Worm (Caenorhabditis elegans) whole organism, L2 larva: ENCODE data around the gene C25G6.3.

Experiments used
- C34F6.9 ChIP-seq: fragments of 150-350 bp; optimal IDR thresholded peaks from 2 replicates; lab custom pipeline; 2014; ENCODE audit warnings: missing biosample characterization, missing genetic modification characterization
- F13H6.1 ChIP-seq: sonication (generic microtip); optimal IDR thresholded peaks from 2 replicates; lab custom pipeline; 2016; ENCODE audit warnings: missing genetic modification characterization, missing compliant biosample characterization
- R02D3.7 ChIP-seq: fragments of 150-350 bp; optimal IDR thresholded peaks from 2 replicates; lab custom pipeline; 2014; ENCODE audit warnings: missing biosample characterization, missing genetic modification characterization
- ZK546.5 ChIP-seq: sonication (generic microtip); optimal IDR thresholded peaks from 2 replicates; lab custom pipeline; 2017; ENCODE audit warnings: missing biosample characterization, missing genetic modification characterization
- alr-1 ChIP-seq: fragments of 150-350 bp; optimal IDR thresholded peaks from 2 replicates; lab custom pipeline; 2014; ENCODE audit warnings: missing biosample characterization, missing genetic modification characterization
- aly-2 ChIP-seq: fragments of 150-350 bp; optimal IDR thresholded peaks from 2 replicates; lab custom pipeline; 2014; ENCODE audit warnings: missing biosample characterization, missing genetic modification characterization
- ama-1 ChIP-seq: fragments of 150-350 bp; optimal IDR thresholded peaks from 2 replicates; lab custom pipeline; 2018; ENCODE audit warnings: inconsistent platforms
- blmp-1 ChIP-seq: sonication (generic microtip); optimal IDR thresholded peaks from 2 replicates; lab custom pipeline; 2017; ENCODE audit warnings: missing genetic modification characterization, mild to moderate bottlenecking, missing compliant biosample characterization, antibody characterized with exemption, moderate library complexity; ENCODE audit not compliant: insufficient read depth
- ceh-16 ChIP-seq: fragments of 150-350 bp; optimal IDR thresholded peaks from 2 replicates; lab custom pipeline; 2014; ENCODE audit warnings: missing biosample characterization, missing genetic modification characterization
- ceh-82 ChIP-seq: fragments of 150-350 bp; optimal IDR thresholded peaks from 2 replicates; lab custom pipeline; 2014; ENCODE audit warnings: missing biosample characterization, missing genetic modification characterization
- crh-2 ChIP-seq: sonication (generic microtip); optimal IDR thresholded peaks from 2 replicates; lab custom pipeline; 2017; ENCODE audit warnings: missing biosample characterization, missing genetic modification characterization
- dmd-4 ChIP-seq: sonication (generic microtip); optimal IDR thresholded peaks from 2 replicates; lab custom pipeline; 2017; ENCODE audit warnings: missing biosample characterization, missing genetic modification characterization
- egl-27 ChIP-seq: sonication (generic microtip); optimal IDR thresholded peaks from 3 replicates; lab custom pipeline; 2017; ENCODE audit warnings: missing biosample characterization, missing genetic modification reagents, missing genetic modification characterization
- elt-1 ChIP-seq: fragments of 150-350 bp; optimal IDR thresholded peaks from 2 replicates; lab custom pipeline; 2014; ENCODE audit warnings: missing biosample characterization, missing genetic modification characterization
- fos-1 ChIP-seq: fragments of 150-350 bp; optimal IDR thresholded peaks from 2 replicates; lab custom pipeline; 2014; ENCODE audit warnings: missing biosample characterization, missing genetic modification characterization
- gmeb-1 ChIP-seq: fragments of 150-350 bp; optimal IDR thresholded peaks from 2 replicates; lab custom pipeline; 2014; ENCODE audit warnings: missing biosample characterization, missing genetic modification characterization
- lin-11 ChIP-seq: fragments of 150-350 bp; sonication (generic microtip); optimal IDR thresholded peaks from 2 replicates; lab custom pipeline; 2014; ENCODE audit warnings: missing biosample characterization, missing genetic modification characterization, inconsistent platforms, mixed read lengths
- lin-13 ChIP-seq: fragments of 150-350 bp; optimal IDR thresholded peaks from 2 replicates; lab custom pipeline; 2014; ENCODE audit warnings: missing biosample characterization, missing genetic modification reagents, missing genetic modification characterization
- lin-39 ChIP-seq: fragments of 150-350 bp; optimal IDR thresholded peaks from 2 replicates; lab custom pipeline; 2014; ENCODE audit warnings: missing biosample characterization, missing genetic modification reagents, missing genetic modification characterization
- lsy-2 ChIP-seq, 2 experiments: fragments of 150-350 bp in 1 of 2; sonication (generic microtip) in 1 of 2; optimal IDR thresholded peaks; 2 replicates each; lab custom pipeline; 2014 to 2017; ENCODE audit warnings: missing biosample characterization in 2 of 2, missing genetic modification characterization in 2 of 2
- mab-5 ChIP-seq: fragments of 150-350 bp; optimal IDR thresholded peaks from 2 replicates; lab custom pipeline; 2014; ENCODE audit warnings: missing biosample characterization, missing genetic modification characterization
- mbf-1 ChIP-seq: sonication (generic microtip); optimal IDR thresholded peaks from 2 replicates; lab custom pipeline; 2017; ENCODE audit warnings: missing biosample characterization, missing genetic modification characterization
- mdl-1 ChIP-seq, 2 experiments: fragments of 150-350 bp in 1 of 2; sonication (generic microtip) in 1 of 2; optimal IDR thresholded peaks; 2 replicates each; lab custom pipeline; 2017; ENCODE audit warnings: missing biosample characterization in 2 of 2, missing genetic modification characterization in 2 of 2
- nhr-10 ChIP-seq: sonication (generic microtip); optimal IDR thresholded peaks from 2 replicates; lab custom pipeline; 2017; ENCODE audit warnings: missing biosample characterization, missing genetic modification characterization
- nhr-11 ChIP-seq: fragments of 150-350 bp; optimal IDR thresholded peaks from 2 replicates; lab custom pipeline; 2014; ENCODE audit warnings: missing biosample characterization, missing genetic modification characterization
- nhr-129 ChIP-seq: fragments of 150-350 bp; optimal IDR thresholded peaks from 2 replicates; lab custom pipeline; 2014; ENCODE audit warnings: missing biosample characterization, missing genetic modification characterization
- nhr-237 ChIP-seq: fragments of 150-350 bp; optimal IDR thresholded peaks from 2 replicates; lab custom pipeline; 2014; ENCODE audit warnings: missing biosample characterization, missing genetic modification characterization
- nhr-6 ChIP-seq: fragments of 150-350 bp; optimal IDR thresholded peaks from 2 replicates; lab custom pipeline; 2014; ENCODE audit warnings: missing biosample characterization, missing genetic modification characterization
- nhr-77 ChIP-seq: fragments of 150-350 bp; optimal IDR thresholded peaks from 2 replicates; lab custom pipeline; 2014; ENCODE audit warnings: missing biosample characterization, missing genetic modification characterization
- skn-1 ChIP-seq: sonication (generic microtip); optimal IDR thresholded peaks from 2 replicates; lab custom pipeline; 2017; ENCODE audit warnings: missing biosample characterization, missing genetic modification characterization
- sma-3 ChIP-seq: sonication (generic microtip); optimal IDR thresholded peaks from 2 replicates; lab custom pipeline; 2016; ENCODE audit warnings: missing genetic modification reagents, missing genetic modification characterization, missing compliant biosample characterization
- unc-39 ChIP-seq: fragments of 150-350 bp; optimal IDR thresholded peaks from 2 replicates; lab custom pipeline; 2014; ENCODE audit warnings: missing biosample characterization, missing genetic modification characterization
- unc-55 ChIP-seq: fragments of 150-350 bp; sonication (generic microtip); optimal IDR thresholded peaks from 3 replicates; lab custom pipeline; 2014; ENCODE audit warnings: missing biosample characterization, missing genetic modification reagents, missing genetic modification characterization
- unc-62 ChIP-seq: fragments of 150-350 bp; optimal IDR thresholded peaks from 2 replicates; lab custom pipeline; 2014; ENCODE audit warnings: missing biosample characterization, missing genetic modification reagents, missing genetic modification characterization
- zag-1 ChIP-seq: fragments of 150-350 bp; optimal IDR thresholded peaks from 2 replicates; lab custom pipeline; 2014; ENCODE audit warnings: missing biosample characterization, missing genetic modification characterization
- ztf-11 ChIP-seq: sonication (generic microtip); optimal IDR thresholded peaks from 2 replicates; lab custom pipeline; 2017; ENCODE audit warnings: missing biosample characterization, missing genetic modification characterization
- ztf-4 ChIP-seq: fragments of 150-350 bp; optimal IDR thresholded peaks from 2 replicates; lab custom pipeline; 2014; ENCODE audit warnings: missing biosample characterization, missing genetic modification characterization

Gene C25G6.3

DNA sequence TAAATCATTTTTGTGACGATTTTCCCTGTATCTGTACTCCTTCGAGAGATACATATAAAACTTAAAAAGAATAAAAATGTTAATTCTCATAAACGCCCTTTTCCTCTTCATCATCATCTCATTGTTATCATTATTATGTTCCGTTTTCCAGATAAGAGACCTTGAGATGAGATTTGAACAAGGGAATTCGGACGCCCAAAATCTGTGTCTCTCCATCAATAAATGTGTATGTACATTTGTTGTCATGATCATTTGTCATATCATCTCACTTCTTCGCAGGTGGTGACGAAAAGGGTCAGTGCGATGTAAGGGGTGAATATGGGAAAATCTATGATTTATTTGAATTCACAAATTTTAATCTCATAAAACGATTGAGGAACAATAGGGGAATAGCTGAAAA is 6.6 kb downstream of the C25G6.3 start:
- TF ChIP-seq unc-62 (GFP tag; lab: Kevin White, UChicago), result no peak
- TF ChIP-seq fos-1 (tag; lab: Kevin White, UChicago), result no peak
- no peak for TF ChIP-seq egl-27 (tag; lab: Kevin White, UChicago)
- no peak for TF ChIP-seq nhr-11 (tag; lab: Kevin White, UChicago)
- no peak for TF ChIP-seq ama-1 (lab: Kevin White, UChicago)

DNA sequence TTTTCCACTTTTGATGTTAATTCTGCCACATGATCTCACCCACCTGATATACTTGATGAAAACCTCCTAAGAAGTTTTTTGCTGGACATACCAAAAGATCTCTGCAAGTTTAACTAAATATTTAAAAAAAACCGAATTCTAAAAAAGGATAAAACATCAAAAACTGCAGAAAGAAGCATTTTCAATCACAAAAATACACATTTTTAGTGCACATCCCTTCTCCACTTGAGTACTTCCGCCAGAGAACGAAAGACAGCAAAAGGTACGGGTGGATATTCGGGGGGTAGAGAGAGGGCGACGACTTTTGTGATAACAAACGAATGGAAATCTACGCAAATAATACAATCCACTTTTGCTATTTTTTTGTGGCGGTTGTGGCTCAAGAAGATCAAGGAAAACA is 8.0 kb downstream of the C25G6.3 start, which contains the start of gene C46H3.2:
C46H3.2 (minus strand) TSS at position 101 of the 400 bp plus-strand sequence.
- no peak for TF ChIP-seq nhr-6 (tag; lab: Kevin White, UChicago)
- no peak for TF ChIP-seq skn-1 (tag; lab: Kevin White, UChicago)
- no peak for TF ChIP-seq crh-2
- TF ChIP-seq unc-62 (GFP tag; lab: Kevin White, UChicago), result no peak
- TF ChIP-seq F13H6.1, result no peak
- no peak for TF ChIP-seq ceh-82
- no peak for TF ChIP-seq lin-39

DNA sequence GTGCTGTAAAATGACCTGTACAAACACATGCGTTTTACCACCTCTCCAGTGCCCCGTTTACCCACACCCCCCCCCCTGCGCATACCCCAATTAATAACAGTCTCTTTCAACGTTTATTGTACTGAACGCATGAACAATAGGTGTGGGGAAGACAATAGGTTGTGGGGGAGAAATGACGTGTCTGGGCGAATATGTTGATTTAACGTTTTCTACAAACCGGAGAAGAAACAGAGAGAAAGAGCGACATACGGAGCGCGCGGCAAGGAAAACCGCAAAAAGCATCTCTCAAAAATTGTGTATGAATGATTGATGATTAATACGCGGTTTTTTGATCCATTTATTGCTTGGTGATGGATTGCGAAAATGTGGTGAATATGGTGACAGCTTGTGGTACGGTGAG is 14.9 kb downstream of the C25G6.3 start:
- TF ChIP-seq aly-2 (tag; lab: Kevin White, UChicago), result no peak
- TF ChIP-seq unc-55 (GFP tag; lab: Kevin White, UChicago), result peak; percentile 59
- no peak for TF ChIP-seq ceh-82

DNA sequence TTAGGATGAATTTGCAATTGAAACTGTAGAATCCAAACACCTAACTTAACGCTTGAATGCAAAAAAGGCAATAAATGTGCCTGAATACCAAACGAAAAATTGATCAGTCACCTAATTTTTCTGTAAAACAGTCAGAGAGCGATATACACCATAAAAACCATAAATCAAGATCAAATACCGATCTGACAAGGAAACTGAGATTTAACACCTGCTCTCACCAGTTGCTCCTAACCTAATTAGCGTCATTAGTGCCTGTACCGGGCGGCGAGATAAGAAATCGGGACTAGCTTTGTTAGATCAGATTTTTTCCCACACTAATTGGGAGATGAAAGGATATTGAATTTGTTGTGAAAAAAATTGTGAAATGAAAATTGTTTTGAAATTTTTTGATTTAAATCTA is 15.6 kb downstream of the C25G6.3 start:
- TF ChIP-seq skn-1 (tag; lab: Kevin White, UChicago) (no peak), ztf-11 (no peak), ceh-16 (tag; lab: Kevin White, UChicago) (no peak), R02D3.7 (tag; lab: Kevin White, UChicago) (no peak), C34F6.9 (tag; lab: Kevin White, UChicago) (no peak), mdl-1 (tag; optimal IDR thresholded peaks at IDR 0.05; lab: Kevin White, UChicago) (no peak), zag-1 (tag; lab: Kevin White, UChicago) (no peak), lin-11 (no peak), nhr-129 (no peak), nhr-237 (tag; lab: Kevin White, UChicago) (no peak), mbf-1 (tag; lab: Kevin White, UChicago) (no peak), lin-13 (GFP tag; lab: Kevin White, UChicago) (no peak), unc-62 (GFP tag; lab: Kevin White, UChicago) (no peak), alr-1 (tag; lab: Kevin White, UChicago) (no peak), blmp-1 (no peak), ztf-4 (tag; lab: Kevin White, UChicago) (no peak), nhr-77 (tag; lab: Kevin White, UChicago) (no peak), crh-2 (no peak), sma-3 (GFP tag; lab: Kevin White, UChicago) (no peak), dmd-4 (tag; lab: Kevin White, UChicago) (no peak)
- TF ChIP-seq, all 48 proteins: peak for 0

DNA sequence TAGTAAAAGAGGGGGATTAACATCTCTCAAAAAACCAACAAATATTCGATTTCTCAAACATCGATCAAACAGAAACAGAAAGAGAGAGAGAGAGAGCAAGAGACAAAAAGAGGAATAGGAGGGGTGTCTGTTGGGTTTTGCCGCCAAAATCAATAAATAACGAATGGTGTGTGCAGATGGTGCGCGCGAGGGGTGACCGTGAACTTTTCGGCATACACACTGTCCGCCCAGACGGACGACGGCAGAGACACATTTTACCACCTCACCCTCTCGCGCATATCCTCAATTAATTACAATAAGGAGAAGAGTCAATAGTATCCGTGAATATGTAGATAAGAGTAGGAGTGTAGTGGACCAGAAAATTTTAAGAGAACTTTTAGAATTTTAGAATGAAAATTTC is 16.3 kb downstream of the C25G6.3 start:
- TF ChIP-seq nhr-11 (tag; lab: Kevin White, UChicago) (no peak), dmd-4 (tag; lab: Kevin White, UChicago) (no peak), unc-39 (no peak), mab-5 (tag; lab: Kevin White, UChicago) (no peak), lin-39 (no peak), nhr-10 (tag; lab: Kevin White, UChicago) (no peak), lin-11 (no peak), ceh-16 (tag; lab: Kevin White, UChicago) (no peak), elt-1 (tag; lab: Kevin White, UChicago) (no peak), unc-55 (GFP tag; lab: Kevin White, UChicago) (no peak), ZK546.5 (tag; lab: Kevin White, UChicago) (no peak), fos-1 (tag; lab: Kevin White, UChicago) (no peak), lsy-2 (tag; optimal IDR thresholded peaks at IDR 0.05; lab: Kevin White, UChicago) (no peak), zag-1 (tag; lab: Kevin White, UChicago) (no peak), R02D3.7 (tag; lab: Kevin White, UChicago) (no peak), nhr-77 (tag; lab: Kevin White, UChicago) (no peak), gmeb-1 (tag; lab: Kevin White, UChicago) (no peak), ama-1 (lab: Kevin White, UChicago) (no peak), skn-1 (tag; lab: Kevin White, UChicago) (no peak), unc-62 (GFP tag; lab: Kevin White, UChicago) (no peak)
